Worm (Caenorhabditis elegans): ENCODE data around the gene C14C10.1.

The C14C10.1 gene

DNA sequence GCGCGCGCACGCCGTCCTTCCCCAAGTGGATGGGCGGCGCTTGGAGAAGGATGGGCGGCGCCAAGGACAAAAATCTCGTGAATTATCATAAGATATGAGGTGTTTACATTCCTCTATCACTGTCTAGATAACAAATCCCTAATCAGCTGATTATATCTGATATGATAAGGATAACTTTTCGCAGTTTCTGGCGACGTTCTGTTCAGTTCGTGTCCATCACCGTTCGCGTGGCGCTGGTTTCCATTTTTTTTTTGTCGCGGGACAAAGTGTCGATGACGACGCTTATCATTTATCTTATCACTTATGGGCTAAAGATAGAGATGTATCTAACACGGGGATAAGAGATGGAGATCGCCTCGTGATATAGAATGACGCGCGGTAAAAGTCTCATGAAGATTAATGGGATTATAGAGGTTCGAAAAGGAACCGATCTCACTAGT, 34.8 kb upstream of the C14C10.1 start:
- TF ChIP-seq Y5F2A.4 (GFP tag; optimal IDR thresholded peaks at IDR 0.05), result no peak
- 0 out of 2 replicates have a peak, but pooled peaks have one; percentile 17 for TF ChIP-seq lin-29 (GFP tag; IDR thresholded peaks at IDR 0.05)
- TF ChIP-seq daf-19 (GFP tag; conservative IDR thresholded peaks at IDR 0.05), result no peak
- no peak for TF ChIP-seq php-3 (GFP tag; IDR thresholded peaks at IDR 0.05)
- no peak for TF ChIP-seq Y48G9A.11 (GFP tag; IDR thresholded peaks at IDR 0.05)
- peak; percentile 41 for TF ChIP-seq mxl-3 (GFP tag; optimal IDR thresholded peaks at IDR 0.05)
- TF ChIP-seq egl-27 (tag; optimal IDR thresholded peaks at IDR 0.05), result no peak
- no peak for TF ChIP-seq daf-12 (tag; optimal IDR thresholded peaks at IDR 0.05)
- no peak for TF ChIP-seq hif-1 (tag; optimal IDR thresholded peaks at IDR 0.05)
- no peak for TF ChIP-seq nhr-10 (tag; optimal IDR thresholded peaks at IDR 0.05)
- TF ChIP-seq ctbp-1 (GFP tag; IDR thresholded peaks at IDR 0.05), result peak; percentile 32; the same call in 1 of the 2 replicates
- peak in 1 of 2 experiments; percentile 38 for TF ChIP-seq lsy-2 (tag; optimal IDR thresholded peaks at IDR 0.05)
- TF ChIP-seq hlh-11 (tag; optimal IDR thresholded peaks at IDR 0.05), result peak; percentile 91
- no peak for TF ChIP-seq nhr-25 (tag; optimal IDR thresholded peaks at IDR 0.05; ENCODE audit: borderline replicate concordance, insufficient read depth)
- no peak for TF ChIP-seq lin-13 (GFP tag; optimal IDR thresholded peaks at IDR 0.05)
- TF ChIP-seq nhr-77 (tag; optimal IDR thresholded peaks at IDR 0.05), result no peak
- TF ChIP-seq dve-1 (tag; optimal IDR thresholded peaks at IDR 0.05; ENCODE audit: insufficient read depth), result no peak
- peak; percentile 56 for TF ChIP-seq dmd-6 (GFP tag; IDR thresholded peaks at IDR 0.05)
- TF ChIP-seq nhr-48 (tag; optimal IDR thresholded peaks at IDR 0.05), result peak; percentile 95
- TF ChIP-seq unc-130 (GFP tag; optimal IDR thresholded peaks at IDR 0.05), result no peak
- TF ChIP-seq daf-8 (GFP tag; IDR thresholded peaks at IDR 0.05), result no peak
- no peak for TF ChIP-seq ceh-32 (tag; optimal IDR thresholded peaks at IDR 0.05; ENCODE audit: poor library complexity)
- TF ChIP-seq pha-4 (GFP tag; IDR thresholded peaks at IDR 0.05), result no peak
- no peak for TF ChIP-seq pha-4 (tag; optimal IDR thresholded peaks at IDR 0.05)
- TF ChIP-seq jun-1 (tag; optimal IDR thresholded peaks at IDR 0.05), result no peak
- TF ChIP-seq ZK546.5 (tag; optimal IDR thresholded peaks at IDR 0.05), result no peak
- TF ChIP-seq mes-2 (tag; optimal IDR thresholded peaks at IDR 0.05; ENCODE audit: poor library complexity, severe bottlenecking), result no peak
- no peak for TF ChIP-seq nhr-11 (tag; optimal IDR thresholded peaks at IDR 0.05)
- no peak for TF ChIP-seq lin-38 (GFP tag; IDR thresholded peaks at IDR 0.05)
- no peak for TF ChIP-seq spr-3 (GFP tag; optimal IDR thresholded peaks at IDR 0.05)
- no peak for TF ChIP-seq egl-43 (GFP tag; IDR thresholded peaks at IDR 0.05)
- TF ChIP-seq ceh-82 (tag; optimal IDR thresholded peaks at IDR 0.05), result no peak
- TF ChIP-seq zag-1 (tag; optimal IDR thresholded peaks at IDR 0.05), result no peak
- TF ChIP-seq sdz-12 (GFP tag; optimal IDR thresholded peaks at IDR 0.05), result no peak
- no peak for TF ChIP-seq ztf-7 (tag; optimal IDR thresholded peaks at IDR 0.05)
- TF ChIP-seq lin-39 (tag; optimal IDR thresholded peaks at IDR 0.05), result no peak
- TF ChIP-seq spr-1 (tag; optimal IDR thresholded peaks at IDR 0.05), result no peak
- TF ChIP-seq zfp-2 (tag; optimal IDR thresholded peaks at IDR 0.05), result no peak
- TF ChIP-seq madf-5 (GFP tag; IDR thresholded peaks at IDR 0.05), result no peak
- TF ChIP-seq snpc-4 (tag; optimal IDR thresholded peaks at IDR 0.05), result no peak
- TF ChIP-seq T26A8.4 (GFP tag; IDR thresholded peaks at IDR 0.05), result no peak
- peak; percentile 15 for TF ChIP-seq cey-2 (tag; optimal IDR thresholded peaks at IDR 0.05; ENCODE audit: borderline replicate concordance, insufficient read depth)
- TF ChIP-seq ceh-62 (tag; optimal IDR thresholded peaks at IDR 0.05), result no peak
- no peak for TF ChIP-seq dpl-1 (GFP tag; optimal IDR thresholded peaks at IDR 0.05)
- no peak for TF ChIP-seq vab-7 (GFP tag; IDR thresholded peaks at IDR 0.05)
- TF ChIP-seq fkh-10 (GFP tag; optimal IDR thresholded peaks at IDR 0.05), result no peak
- TF ChIP-seq ama-1 (optimal IDR thresholded peaks at IDR 0.05), result no peak
- no peak for TF ChIP-seq saeg-2 (GFP tag; IDR thresholded peaks at IDR 0.05)
- no peak for TF ChIP-seq lir-3 (tag; optimal IDR thresholded peaks at IDR 0.05)
- 0 out of 2 replicates have a peak, but pooled peaks have one; percentile 19 for TF ChIP-seq tra-1 (GFP tag; IDR thresholded peaks at IDR 0.05)
- TF ChIP-seq mdt-29 (GFP tag; IDR thresholded peaks at IDR 0.05), result no peak

Measured in whole organism, L4 larva.